Worm (Caenorhabditis elegans): ENCODE measurements around the gene Y47D7A.12.

Y47D7A.12 gene

ce11 chrV:4419767-4420322 lies 9.6 kb downstream of the Y47D7A.12 start, which contains the start of the genes Y47D7A.7 and Y47D7A.2:
TSS of gene Y47D7A.7 (minus strand) at chrV:4419867.
TSS of gene Y47D7A.2 (plus strand) at chrV:4420272.
- no peak for TF ChIP-seq nhr-23 (tag; optimal IDR thresholded peaks at IDR 0.05)
- no peak for TF ChIP-seq elt-1 (tag; optimal IDR thresholded peaks at IDR 0.05)
- TF ChIP-seq fos-1 (tag; optimal IDR thresholded peaks at IDR 0.05), result no peak
- TF ChIP-seq unc-55 (GFP tag; optimal IDR thresholded peaks at IDR 0.05), result no peak
- TF ChIP-seq gmeb-1 (tag; optimal IDR thresholded peaks at IDR 0.05), result no peak
- TF ChIP-seq dmd-4 (tag; optimal IDR thresholded peaks at IDR 0.05), result no peak
- no peak for TF ChIP-seq peb-1 (tag; optimal IDR thresholded peaks at IDR 0.05)
- no peak for TF ChIP-seq zag-1 (tag; optimal IDR thresholded peaks at IDR 0.05)
- no peak for TF ChIP-seq blmp-1 (tag; optimal IDR thresholded peaks at IDR 0.05; ENCODE audit: insufficient read depth)

DNA sequence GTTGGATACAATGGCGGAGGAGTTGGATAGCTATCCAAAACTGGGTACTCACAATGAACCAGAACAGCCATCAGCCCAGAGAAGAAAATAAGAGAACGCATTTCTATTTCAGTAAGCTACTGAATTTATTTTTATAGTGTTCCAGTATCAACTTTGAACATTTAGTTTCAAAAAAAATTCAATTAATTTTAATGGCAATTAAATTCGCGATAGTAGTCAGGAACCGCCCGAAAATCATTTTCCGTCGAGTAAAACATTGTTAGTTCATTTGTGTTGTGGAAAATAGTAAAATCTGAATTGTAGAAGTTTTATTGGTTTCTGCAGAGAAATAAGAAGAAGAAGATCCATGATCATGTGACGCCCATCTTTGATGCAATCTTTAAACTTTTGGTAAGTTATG lies 11.4 kb downstream of the Y47D7A.12 start, which contains the start of gene Y47D7A.6:
Y47D7A.6 (minus strand) TSS at position 101 of the 400 bp plus-strand sequence.
- TF ChIP-seq ceh-82 (tag; optimal IDR thresholded peaks at IDR 0.05), result no peak
- no peak for TF ChIP-seq Y55F3AM.14 (GFP tag; optimal IDR thresholded peaks at IDR 0.05)
- TF ChIP-seq dmd-4 (tag; optimal IDR thresholded peaks at IDR 0.05), result no peak

ce11 chrV:4416710-4417109 lies 12.8 kb downstream of the Y47D7A.12 start, which contains the start of gene Y47D7A.18:
TSS of gene Y47D7A.18 (minus strand) at chrV:4416810.
- TF ChIP-seq ceh-82 (tag; optimal IDR thresholded peaks at IDR 0.05) (no peak), ZK546.5 (tag; optimal IDR thresholded peaks at IDR 0.05) (no peak), peb-1 (tag; optimal IDR thresholded peaks at IDR 0.05) (no peak), lin-13 (GFP tag; optimal IDR thresholded peaks at IDR 0.05) (no peak), unc-62 (GFP tag; optimal IDR thresholded peaks at IDR 0.05) (no peak), ztf-11 (tag; optimal IDR thresholded peaks at IDR 0.05) (no peak), unc-55 (GFP tag; optimal IDR thresholded peaks at IDR 0.05) (no peak), zag-1 (tag; optimal IDR thresholded peaks at IDR 0.05) (no peak), mdl-1 (tag; optimal IDR thresholded peaks at IDR 0.05) (no peak)

DNA sequence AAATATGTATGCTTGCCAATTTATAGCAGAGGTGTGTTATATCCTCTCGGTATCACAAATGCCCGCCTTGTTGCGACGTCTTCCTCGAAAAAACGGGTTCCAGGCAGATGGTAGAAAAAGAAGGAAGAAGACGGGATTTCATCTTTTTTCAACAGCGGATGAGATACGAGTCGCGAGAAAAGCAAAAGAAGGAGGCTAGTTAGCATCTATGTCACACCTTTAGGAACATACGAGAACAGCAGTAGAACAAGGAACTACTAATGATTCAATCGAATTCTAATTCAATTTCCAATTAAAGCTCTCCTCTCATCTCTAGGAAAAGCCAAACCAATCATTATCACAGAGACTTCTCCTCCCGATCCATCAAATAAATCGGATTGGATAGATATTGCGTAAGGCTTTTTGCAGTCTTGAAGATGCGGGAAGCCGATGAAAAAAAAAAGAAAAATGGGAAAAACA lies 14.8 kb downstream of the Y47D7A.12 start, which contains the start of gene grl-5:
grl-5 (minus strand) TSS at position 51 of the 459 bp plus-strand sequence.
- TF ChIP-seq ztf-4 (tag; optimal IDR thresholded peaks at IDR 0.05) (no peak), elt-3 (tag; optimal IDR thresholded peaks at IDR 0.05) (no peak), egl-27 (tag; optimal IDR thresholded peaks at IDR 0.05) (no peak), snpc-4 (tag; optimal IDR thresholded peaks at IDR 0.05) (no peak)

DNA sequence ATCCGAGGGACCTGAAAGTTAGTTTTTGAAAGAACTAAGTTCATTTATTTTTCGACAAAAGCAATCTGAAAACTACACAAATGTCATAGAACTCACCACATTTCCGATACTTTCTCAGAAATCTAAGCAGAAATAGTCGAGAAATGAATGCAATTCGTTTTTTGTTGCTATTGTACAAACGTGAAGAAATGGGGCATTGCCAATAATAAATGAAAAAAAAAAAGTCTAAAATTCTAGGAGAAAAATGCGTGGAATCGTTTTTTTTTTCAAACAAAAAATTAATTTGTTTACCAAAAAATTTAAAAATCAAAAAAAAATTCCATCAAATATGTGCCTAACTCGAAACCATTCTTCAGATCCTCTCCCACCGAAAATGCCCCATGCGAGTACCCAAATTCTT lies 17.8 kb downstream of the Y47D7A.12 start, which contains the start of gene Y47D7A.17:
Y47D7A.17 (minus strand) TSS at position 101 of the 400 bp plus-strand sequence.
- TF ChIP-seq peb-1 (tag; optimal IDR thresholded peaks at IDR 0.05) (no peak), elt-1 (tag; optimal IDR thresholded peaks at IDR 0.05) (no peak), nhr-23 (tag; optimal IDR thresholded peaks at IDR 0.05) (no peak), nhr-11 (tag; optimal IDR thresholded peaks at IDR 0.05) (no peak)

ce11 chrV:4410643-4411042 lies 18.8 kb downstream of the Y47D7A.12 start, which contains the start of gene Y47D7A.3:
TSS of gene Y47D7A.3 (plus strand) at chrV:4410943.
- no peak for TF ChIP-seq snpc-4 (tag; optimal IDR thresholded peaks at IDR 0.05)
- TF ChIP-seq lin-13 (GFP tag; optimal IDR thresholded peaks at IDR 0.05), result no peak
- TF ChIP-seq sem-4 (tag; optimal IDR thresholded peaks at IDR 0.05), result no peak
- no peak for TF ChIP-seq nhr-6 (tag; optimal IDR thresholded peaks at IDR 0.05)
- no peak for TF ChIP-seq ztf-1 (GFP tag; conservative IDR thresholded peaks at IDR 0.05)
- no peak for TF ChIP-seq nhr-77 (tag; optimal IDR thresholded peaks at IDR 0.05)
- no peak for TF ChIP-seq nhr-12 (tag; optimal IDR thresholded peaks at IDR 0.05)
- no peak for TF ChIP-seq nhr-129 (tag; optimal IDR thresholded peaks at IDR 0.05)
- no peak for TF ChIP-seq fos-1 (tag; optimal IDR thresholded peaks at IDR 0.05)
- no peak for TF ChIP-seq egl-27 (tag; optimal IDR thresholded peaks at IDR 0.05)
- no peak for TF ChIP-seq sma-9 (GFP tag; optimal IDR thresholded peaks at IDR 0.05)
- TF ChIP-seq sma-9 (tag; optimal IDR thresholded peaks at IDR 0.05), result no peak
- no peak for TF ChIP-seq F13H6.1 (tag; optimal IDR thresholded peaks at IDR 0.05)
- no peak for TF ChIP-seq C34F6.9 (tag; optimal IDR thresholded peaks at IDR 0.05)
- no peak for TF ChIP-seq lin-39 (tag; optimal IDR thresholded peaks at IDR 0.05)
- no peak for TF ChIP-seq ama-1 (optimal IDR thresholded peaks at IDR 0.05)
- TF ChIP-seq elt-1 (tag; optimal IDR thresholded peaks at IDR 0.05), result no peak
- no peak for TF ChIP-seq nhr-237 (tag; optimal IDR thresholded peaks at IDR 0.05)
- TF ChIP-seq ztf-11 (tag; optimal IDR thresholded peaks at IDR 0.05), result no peak
- TF ChIP-seq ceh-82 (tag; optimal IDR thresholded peaks at IDR 0.05), result no peak
